Fruit fly (Drosophila melanogaster) whole organism, prepupa: ENCODE data around the gene gskt.

ENCODE experiments used
- Blimp-1 ChIP-seq: fragments of 200-800 bp; sonication (Bioruptor generic); optimal IDR thresholded peaks from 3 replicates; lab custom pipeline; 2017; ENCODE audit warnings: missing biosample characterization, missing genetic modification characterization, mild to moderate bottlenecking, moderate library complexity, missing genetic modification reagents
- CG10631 ChIP-seq: fragments of 200-800 bp; sonication (Bioruptor generic); optimal IDR thresholded peaks from 2 replicates; lab custom pipeline; 2016; ENCODE audit warnings: missing biosample characterization, missing genetic modification characterization
- CG11902 ChIP-seq: fragments of 200-800 bp; sonication (Bioruptor generic); optimal IDR thresholded peaks from 3 replicates; lab custom pipeline; 2016; ENCODE audit warnings: missing biosample characterization, missing genetic modification characterization
- CG15336 ChIP-seq: fragments of 200-800 bp; sonication (Bioruptor generic); IDR thresholded peaks from 2 replicates; pipeline ENCODE4 v1.3.6; 2022; ENCODE audit warnings: missing biosample characterization, missing genetic modification characterization
- CG1621 ChIP-seq: fragments of 200-800 bp; sonication (Bioruptor generic); optimal IDR thresholded peaks from 3 replicates; lab custom pipeline; 2018; ENCODE audit warnings: missing biosample characterization, mild to moderate bottlenecking, missing genetic modification characterization
- CG16779 ChIP-seq: fragments of 200-800 bp; sonication (Bioruptor generic); optimal IDR thresholded peaks from 3 replicates; lab custom pipeline; 2017; ENCODE audit warnings: missing biosample characterization, mild to moderate bottlenecking, missing genetic modification characterization
- CG3032 ChIP-seq: fragments of 200-800 bp; optimal IDR thresholded peaks from 2 replicates; lab custom pipeline; 2019; ENCODE audit warnings: missing biosample characterization, mild to moderate bottlenecking, missing genetic modification characterization, moderate library complexity
- CG31627 ChIP-seq: fragments of 200-800 bp; sonication (Bioruptor generic); optimal IDR thresholded peaks from 3 replicates; lab custom pipeline; 2016; ENCODE audit warnings: missing biosample characterization, missing genetic modification characterization
- CG32006 ChIP-seq: fragments of 200-800 bp; sonication (Bioruptor generic); optimal IDR thresholded peaks from 3 replicates; lab custom pipeline; 2017; ENCODE audit warnings: missing biosample characterization, mild to moderate bottlenecking, missing genetic modification characterization
- CG34406 ChIP-seq: fragments of 200-800 bp; sonication (Bioruptor generic); optimal IDR thresholded peaks from 3 replicates; lab custom pipeline; 2016; ENCODE audit warnings: missing biosample characterization, missing genetic modification characterization
- CG4318 ChIP-seq: fragments of 200-800 bp; sonication (Bioruptor generic); optimal IDR thresholded peaks from 3 replicates; lab custom pipeline; 2017; ENCODE audit warnings: missing biosample characterization, mild to moderate bottlenecking, missing genetic modification characterization
- CG6163 ChIP-seq: fragments of 200-800 bp; sonication (Bioruptor generic); IDR thresholded peaks from 3 replicates; pipeline ENCODE4 v1.3.6; 2022; ENCODE audit warnings: missing biosample characterization, missing genetic modification characterization
- CG6276 ChIP-seq: fragments of 200-800 bp; sonication (Bioruptor generic); optimal IDR thresholded peaks from 2 replicates; lab custom pipeline; 2017; ENCODE audit warnings: missing biosample characterization, mild to moderate bottlenecking, missing genetic modification characterization
- CG6854 ChIP-seq: fragments of 200-800 bp; sonication (Bioruptor generic); optimal IDR thresholded peaks from 2 replicates; lab custom pipeline; 2017; ENCODE audit warnings: missing biosample characterization, mild to moderate bottlenecking, missing genetic modification characterization
- CG7368 ChIP-seq: fragments of 200-800 bp; sonication (Bioruptor generic); optimal IDR thresholded peaks from 3 replicates; lab custom pipeline; 2016; ENCODE audit warnings: missing biosample characterization, missing genetic modification characterization
- CG8119 ChIP-seq: fragments of 200-800 bp; sonication (Bioruptor generic); IDR thresholded peaks from 3 replicates; pipeline ENCODE4 v1.3.6; 2022; ENCODE audit warnings: missing biosample characterization, missing genetic modification characterization
- CG8319 ChIP-seq: fragments of 200-800 bp; sonication (Bioruptor generic); optimal IDR thresholded peaks from 3 replicates; lab custom pipeline; 2016; ENCODE audit warnings: missing biosample characterization, missing genetic modification characterization
- CG9139 ChIP-seq: fragments of 200-800 bp; sonication (Bioruptor generic); optimal IDR thresholded peaks from 3 replicates; lab custom pipeline; 2017; ENCODE audit warnings: missing biosample characterization, mild to moderate bottlenecking, missing genetic modification characterization
- Eip78C ChIP-seq: fragments of 200-800 bp; sonication (Bioruptor generic); peaks from one replicate; lab custom pipeline; 2016; ENCODE audit warnings: missing biosample characterization, missing genetic modification characterization
- Eip93F ChIP-seq: fragments of 200-800 bp; sonication (Bioruptor generic); optimal IDR thresholded peaks from 2 replicates; lab custom pipeline; 2016; ENCODE audit warnings: missing biosample characterization, mild to moderate bottlenecking, missing genetic modification characterization
- Gug ChIP-seq: fragments of 200-800 bp; sonication (Bioruptor generic); IDR thresholded peaks from 2 replicates; pipeline ENCODE4 v1.3.6; 2022; ENCODE audit warnings: missing biosample characterization, missing genetic modification characterization
- Hr38 ChIP-seq: sonication (Bioruptor generic); optimal IDR thresholded peaks from 2 replicates; lab custom pipeline; 2016; ENCODE audit warnings: missing biosample characterization, missing genetic modification characterization
- Hr39 ChIP-seq: fragments of 200-800 bp; sonication (Bioruptor generic); optimal IDR thresholded peaks from 2 replicates; lab custom pipeline; 2016; ENCODE audit warnings: missing biosample characterization, missing genetic modification characterization
- Hr4 ChIP-seq: fragments of 200-800 bp; sonication (Bioruptor generic); optimal IDR thresholded peaks from 3 replicates; lab custom pipeline; 2016; ENCODE audit warnings: missing biosample characterization, missing genetic modification characterization
- Met ChIP-seq: fragments of 200-800 bp; sonication (Bioruptor generic); optimal IDR thresholded peaks from 3 replicates; lab custom pipeline; 2016; ENCODE audit warnings: missing biosample characterization, missing genetic modification characterization
- OdsH ChIP-seq: fragments of 200-800 bp; sonication (Bioruptor generic); optimal IDR thresholded peaks from 3 replicates; lab custom pipeline; 2016; ENCODE audit warnings: missing biosample characterization, missing genetic modification characterization
- Sox102F ChIP-seq: fragments of 200-800 bp; sonication (Bioruptor generic); optimal IDR thresholded peaks from 2 replicates; lab custom pipeline; 2016; ENCODE audit warnings: missing biosample characterization, mild to moderate bottlenecking, missing genetic modification characterization
- Sox15 ChIP-seq: fragments of 200-800 bp; sonication (Bioruptor generic); optimal IDR thresholded peaks from 3 replicates; lab custom pipeline; 2016; ENCODE audit warnings: missing biosample characterization, missing genetic modification characterization
- achi ChIP-seq: fragments of 200-800 bp; sonication (Bioruptor generic); optimal IDR thresholded peaks from 3 replicates; lab custom pipeline; 2016; ENCODE audit warnings: missing biosample characterization, missing genetic modification characterization
- acj6 ChIP-seq: fragments of 200-800 bp; sonication (Bioruptor generic); optimal IDR thresholded peaks from 3 replicates; lab custom pipeline; 2016; ENCODE audit warnings: missing biosample characterization, missing genetic modification characterization
- dsx ChIP-seq: fragments of 200-800 bp; optimal IDR thresholded peaks from 3 replicates; lab custom pipeline; 2019; ENCODE audit warnings: missing biosample characterization, mild to moderate bottlenecking, missing genetic modification characterization, moderate library complexity; ENCODE audit not compliant: poor library complexity, severe bottlenecking
- eg ChIP-seq: fragments of 200-800 bp; sonication (Bioruptor generic); IDR thresholded peaks from 3 replicates; pipeline ENCODE4 v1.3.6; 2022; ENCODE audit warnings: missing biosample characterization, missing genetic modification characterization
- fd59A ChIP-seq: fragments of 200-800 bp; sonication (Bioruptor generic); optimal IDR thresholded peaks from 2 replicates; lab custom pipeline; 2017; ENCODE audit warnings: missing biosample characterization, mild to moderate bottlenecking, missing genetic modification characterization, missing genetic modification reagents
- fd85E ChIP-seq: fragments of 200-800 bp; sonication (Bioruptor generic); optimal IDR thresholded peaks from 3 replicates; lab custom pipeline; 2016; ENCODE audit warnings: missing biosample characterization, missing genetic modification characterization
- net ChIP-seq: fragments of 200-800 bp; sonication (Bioruptor generic); optimal IDR thresholded peaks from 3 replicates; lab custom pipeline; 2016; ENCODE audit warnings: missing biosample characterization, missing genetic modification characterization
- salr ChIP-seq, 2 experiments: fragments of 200-800 bp; sonication (Bioruptor generic); optimal IDR thresholded peaks; 3 replicates each; lab custom pipeline; 2016 to 2018; ENCODE audit warnings: missing biosample characterization in 2 of 2, missing genetic modification characterization in 2 of 2, mild to moderate bottlenecking in 1 of 2
- spab ChIP-seq: fragments of 200-800 bp; sonication (Bioruptor generic); optimal IDR thresholded peaks from 2 replicates; lab custom pipeline; 2017; ENCODE audit warnings: missing biosample characterization, mild to moderate bottlenecking, missing genetic modification characterization, missing genetic modification reagents
- ss ChIP-seq, 2 experiments: fragments of 200-800 bp; sonication (Bioruptor generic); optimal IDR thresholded peaks; 2 replicates in 1 of 2; 3 replicates in 1 of 2; lab custom pipeline; 2017 to 2018; ENCODE audit warnings: mild to moderate bottlenecking in 2 of 2, missing biosample characterization in 2 of 2, missing genetic modification characterization in 2 of 2, moderate library complexity in 1 of 2
- svp ChIP-seq: fragments of 200-800 bp; sonication (Bioruptor generic); peaks from one replicate; lab custom pipeline; 2016; ENCODE audit warnings: missing biosample characterization, missing genetic modification characterization
- topi ChIP-seq: fragments of 200-800 bp; sonication (Bioruptor generic); optimal IDR thresholded peaks from 3 replicates; lab custom pipeline; 2016; ENCODE audit warnings: missing biosample characterization, missing genetic modification characterization

Gene gskt

dm6 chr3R:31404499-31405276 lies 32.5 kb downstream of the gskt start, which contains the start of gene Gprk2 (continued):
- TF ChIP-seq Eip93F (GFP tag; lab: Kevin White, UChicago), result peak; percentile 100
- peak; percentile 100 for TF ChIP-seq CG6854
- TF ChIP-seq dsx (GFP tag; lab: Kevin White, UChicago), result peak; percentile 99
- TF ChIP-seq Hr39 (GFP tag; lab: Kevin White, UChicago), result peak; percentile 100
- peak; percentile 100 for TF ChIP-seq OdsH (GFP tag; lab: Kevin White, UChicago)
- peak; percentile 100 for TF ChIP-seq achi
- TF ChIP-seq spab (GFP tag; lab: Kevin White, UChicago), result peak; percentile 100
- TF ChIP-seq acj6 (GFP tag; lab: Kevin White, UChicago), result peak; percentile 100
- peak; percentile 100 for TF ChIP-seq salr (GFP tag; optimal IDR thresholded peaks at IDR 0.05; lab: Kevin White, UChicago)
- peak; percentile 100 for TF ChIP-seq CG15336 (GFP tag; lab: Robert Waterston, UW)

- no peak for TF ChIP-seq Hr4 (GFP tag; lab: Kevin White, UChicago)
- TF ChIP-seq CG15336 (GFP tag; lab: Robert Waterston, UW), result peak; percentile 64
- no peak for TF ChIP-seq Sox15 (GFP tag; lab: Kevin White, UChicago)
- TF ChIP-seq CG4318 (GFP tag; lab: Kevin White, UChicago), result no peak
- TF ChIP-seq topi, result no peak
- no peak for TF ChIP-seq Hr38 (GFP tag; lab: Kevin White, UChicago)
- TF ChIP-seq CG6276, result peak; percentile 67
- no peak for TF ChIP-seq CG11902 (GFP tag; lab: Kevin White, UChicago)
- no peak for TF ChIP-seq CG7368
- TF ChIP-seq Eip78C (GFP tag; lab: Kevin White, UChicago), result peak; percentile 35
- TF ChIP-seq CG10631 (GFP tag; lab: Kevin White, UChicago), result no peak
- TF ChIP-seq CG3032, result no peak
- no peak for TF ChIP-seq CG34406 (GFP tag; lab: Kevin White, UChicago)
- peak; percentile 82 for TF ChIP-seq svp (GFP tag; lab: Kevin White, UChicago)
- peak; percentile 26; the same call in 1 of the 3 replicates for TF ChIP-seq eg (GFP tag; lab: Robert Waterston, UW)
- no peak for TF ChIP-seq net (GFP tag; lab: Kevin White, UChicago)
- TF ChIP-seq dsx (GFP tag; lab: Kevin White, UChicago), result no peak
- no peak for TF ChIP-seq salr (GFP tag; optimal IDR thresholded peaks at IDR 0.05; lab: Kevin White, UChicago)
- no peak for TF ChIP-seq CG32006 (GFP tag; lab: Kevin White, UChicago)
- TF ChIP-seq fd85E (GFP tag; lab: Kevin White, UChicago), result no peak
- TF ChIP-seq Gug (GFP tag; lab: Robert Waterston, UW), result no peak
- no peak for TF ChIP-seq Met (GFP tag; lab: Kevin White, UChicago)
- peak; percentile 13 for TF ChIP-seq Blimp-1 (GFP tag; lab: Kevin White, UChicago)
- TF ChIP-seq CG16779 (tag; lab: Kevin White, UChicago), result no peak
- peak; percentile 44 for TF ChIP-seq CG6854
- no peak for TF ChIP-seq fd59A (GFP tag; lab: Kevin White, UChicago)
- TF ChIP-seq CG8319 (GFP tag; lab: Kevin White, UChicago), result no peak
- TF ChIP-seq ss (GFP tag; optimal IDR thresholded peaks at IDR 0.05; lab: Kevin White, UChicago), result peak in 1 of 2 experiments; percentile 32
- TF ChIP-seq CG1621, result peak; percentile 81
- peak; percentile 30 for TF ChIP-seq CG9139 (GFP tag; lab: Kevin White, UChicago)
- no peak for TF ChIP-seq CG31627
- TF ChIP-seq CG6163, result 0 out of 3 replicates have a peak, but pooled peaks have one; percentile 4
- peak; percentile 26 for TF ChIP-seq Sox102F (GFP tag; lab: Kevin White, UChicago)
- TF ChIP-seq CG8119 (GFP tag; lab: Robert Waterston, UW), result peak; percentile 65; the same call in 2 of the 3 replicates
- TF ChIP-seq, all 60 proteins: peak for 13
These were observed 33.3 kb downstream of the gskt start, which contains the start of gene PNPase for dm6 chr3R:31405277-31406207. PNPase (minus strand) TSS chr3R:31405452.
